Worm (Caenorhabditis elegans): ENCODE measurements around the gene grwd-1.

grwd-1 gene

DNA sequence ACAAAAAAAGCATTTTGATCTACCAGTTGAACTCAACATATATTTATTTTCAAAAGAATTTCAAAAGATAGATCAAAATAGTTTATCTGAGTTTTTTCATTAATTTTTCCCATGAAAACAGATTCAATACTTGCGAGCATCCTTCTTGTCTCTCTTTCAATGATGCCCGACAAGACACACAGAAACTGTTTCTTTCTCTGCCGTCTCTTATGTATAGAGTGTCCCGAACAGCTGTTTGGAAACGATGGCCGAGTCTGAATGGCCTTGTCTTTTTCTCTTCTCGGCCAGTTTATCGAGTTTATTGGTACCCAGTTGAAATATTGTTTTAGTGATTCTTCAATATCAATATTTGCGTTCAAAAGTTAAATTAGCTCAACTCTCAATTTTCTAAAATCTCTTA, 44.5 kb upstream of the grwd-1 start (continued):
- TF ChIP-seq ref-2 (tag; optimal IDR thresholded peaks at IDR 0.05): peak; percentile 26
- no peak for TF ChIP-seq ama-1 (optimal IDR thresholded peaks at IDR 0.05)
- peak; percentile 67 for TF ChIP-seq hlh-8 (tag; optimal IDR thresholded peaks at IDR 0.05)
- peak; percentile 6 for TF ChIP-seq F13H6.1 (tag; optimal IDR thresholded peaks at IDR 0.05)
- no peak for TF ChIP-seq dmd-4 (tag; optimal IDR thresholded peaks at IDR 0.05; ENCODE audit: borderline replicate concordance)
- TF ChIP-seq ceh-34 (tag; optimal IDR thresholded peaks at IDR 0.05): peak; percentile 5
- no peak for TF ChIP-seq fkh-6 (tag; optimal IDR thresholded peaks at IDR 0.05)
- TF ChIP-seq pha-2 (tag; optimal IDR thresholded peaks at IDR 0.05): no peak

DNA sequence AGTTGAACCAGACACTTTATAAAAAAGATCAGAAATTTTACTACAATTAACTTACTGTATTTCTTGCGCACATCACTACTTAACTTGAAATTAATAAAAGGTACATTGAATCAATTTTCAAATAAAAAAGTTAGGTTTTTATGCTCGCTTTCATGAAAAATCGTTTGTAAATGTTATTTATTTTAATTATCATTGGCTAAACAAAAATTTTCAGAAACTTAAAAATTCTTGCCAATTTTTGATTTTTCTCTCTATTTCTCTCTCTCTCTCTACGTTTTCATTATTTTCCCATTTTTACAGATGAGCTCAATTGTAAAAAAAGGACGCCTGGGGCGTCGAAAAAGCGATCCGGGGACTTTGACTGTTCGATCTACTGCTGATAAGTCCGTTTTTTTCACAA, 43.9 kb upstream of the grwd-1 start, which contains the start of gene sax-2:
Gene sax-2, plus strand, starts transcription at position 301 of the 400 bp plus-strand sequence.
- no peak for TF ChIP-seq T23F11.4 (GFP tag; optimal IDR thresholded peaks at IDR 0.05)
- no peak for TF ChIP-seq nfya-1 (tag; optimal IDR thresholded peaks at IDR 0.05)
- no peak for TF ChIP-seq ttx-3 (tag; optimal IDR thresholded peaks at IDR 0.05)

DNA sequence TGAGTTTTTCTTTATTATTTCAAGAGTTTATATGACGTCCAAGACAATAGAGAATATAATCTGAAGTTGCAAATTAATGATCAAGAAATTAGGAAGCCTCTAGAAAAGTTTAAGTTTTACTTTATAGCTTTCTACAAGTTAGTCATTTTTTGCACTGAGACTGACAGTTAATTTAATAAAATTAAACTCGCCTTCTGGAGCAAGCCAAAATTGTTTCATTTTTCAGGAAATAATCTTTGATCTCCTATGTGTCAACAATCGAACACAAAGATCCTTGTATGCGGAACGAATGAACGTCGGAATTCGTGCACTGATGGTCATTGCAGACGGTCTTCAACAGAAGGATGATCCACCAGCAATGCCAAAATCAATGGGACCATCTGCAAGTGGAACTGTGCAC, 40.9 kb upstream of the grwd-1 start:
- no peak for TF ChIP-seq ceh-22 (tag; optimal IDR thresholded peaks at IDR 0.05)
- TF ChIP-seq tbx-7 (tag; optimal IDR thresholded peaks at IDR 0.05): no peak
- TF ChIP-seq K09A11.1 (tag; optimal IDR thresholded peaks at IDR 0.05; ENCODE audit: insufficient read depth): no peak
- no peak for TF ChIP-seq fax-1 (tag; optimal IDR thresholded peaks at IDR 0.05)
- no peak for TF ChIP-seq ceh-34 (tag; optimal IDR thresholded peaks at IDR 0.05)
- TF ChIP-seq nhr-11 (tag; optimal IDR thresholded peaks at IDR 0.05): no peak
- TF ChIP-seq ceh-31 (tag; optimal IDR thresholded peaks at IDR 0.05): no peak
- TF ChIP-seq pag-3 (tag; optimal IDR thresholded peaks at IDR 0.05; ENCODE audit: borderline replicate concordance): no peak
- TF ChIP-seq eyg-1 (tag; optimal IDR thresholded peaks at IDR 0.05): no peak
- no peak for TF ChIP-seq Y22D7AL.16 (tag; optimal IDR thresholded peaks at IDR 0.05)
- no peak for TF ChIP-seq unc-86 (tag; optimal IDR thresholded peaks at IDR 0.05)
- TF ChIP-seq pax-1 (tag; optimal IDR thresholded peaks at IDR 0.05): no peak

DNA sequence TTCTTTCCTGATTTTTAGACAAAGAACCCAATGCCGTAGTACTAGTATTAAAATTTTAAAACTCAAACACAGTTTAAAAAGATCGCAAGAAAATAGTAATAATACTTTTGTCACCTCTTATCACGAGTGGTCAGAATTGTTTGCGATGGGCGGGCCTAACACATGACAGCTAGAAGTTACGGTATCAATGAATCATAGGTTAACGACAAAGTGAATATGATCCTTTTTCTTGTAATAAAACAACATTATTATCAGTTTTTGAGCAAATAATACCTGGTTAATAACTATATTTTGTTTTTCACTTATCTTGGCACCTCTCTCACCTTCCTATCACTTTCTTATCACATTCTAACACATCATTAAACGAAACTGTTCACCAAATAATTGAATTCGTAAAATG, 40.3 kb upstream of the grwd-1 start:
- TF ChIP-seq pha-2 (tag; optimal IDR thresholded peaks at IDR 0.05): no peak
- TF ChIP-seq ceh-19 (GFP tag; optimal IDR thresholded peaks at IDR 0.05): no peak
- no peak for TF ChIP-seq sdc-2 (tag; optimal IDR thresholded peaks at IDR 0.05)
- no peak for TF ChIP-seq pag-3 (tag; optimal IDR thresholded peaks at IDR 0.05; ENCODE audit: borderline replicate concordance)

DNA sequence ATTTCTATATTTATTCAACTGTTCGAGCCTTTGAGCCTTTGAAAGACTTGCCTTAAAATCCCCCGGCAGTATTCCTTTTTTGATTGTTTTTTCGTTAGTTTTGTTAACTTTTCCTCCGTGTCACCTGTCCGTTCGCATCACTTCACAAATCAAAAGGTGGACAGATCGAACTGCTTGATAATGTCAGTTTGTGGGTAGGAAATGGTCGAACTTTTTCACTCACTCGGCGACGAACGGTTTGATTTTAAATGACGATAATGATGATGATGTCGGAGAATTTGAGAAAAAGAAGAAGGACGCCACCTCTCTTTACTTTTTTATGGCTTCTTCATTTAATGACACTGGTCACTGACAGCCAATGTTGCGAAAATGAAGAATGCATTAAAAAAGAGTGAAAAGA, 34.2 kb upstream of the grwd-1 start:
- TF ChIP-seq che-1 (tag; optimal IDR thresholded peaks at IDR 0.05) (no peak), ahr-1 (tag; optimal IDR thresholded peaks at IDR 0.05) (no peak), lin-11 (tag; optimal IDR thresholded peaks at IDR 0.05) (no peak), odd-2 (tag; optimal IDR thresholded peaks at IDR 0.05) (no peak), nhr-11 (tag; optimal IDR thresholded peaks at IDR 0.05) (no peak), unc-86 (tag; optimal IDR thresholded peaks at IDR 0.05) (no peak), hlh-8 (tag; optimal IDR thresholded peaks at IDR 0.05) (no peak), sox-2 (GFP tag; IDR thresholded peaks at IDR 0.05) (no peak), nhr-232 (tag; optimal IDR thresholded peaks at IDR 0.05) (no peak), F13H6.1 (tag; optimal IDR thresholded peaks at IDR 0.05) (no peak), K02D7.2 (tag; optimal IDR thresholded peaks at IDR 0.05) (no peak), elt-2 (tag; optimal IDR thresholded peaks at IDR 0.05) (no peak), pha-2 (tag; optimal IDR thresholded peaks at IDR 0.05) (no peak)

DNA sequence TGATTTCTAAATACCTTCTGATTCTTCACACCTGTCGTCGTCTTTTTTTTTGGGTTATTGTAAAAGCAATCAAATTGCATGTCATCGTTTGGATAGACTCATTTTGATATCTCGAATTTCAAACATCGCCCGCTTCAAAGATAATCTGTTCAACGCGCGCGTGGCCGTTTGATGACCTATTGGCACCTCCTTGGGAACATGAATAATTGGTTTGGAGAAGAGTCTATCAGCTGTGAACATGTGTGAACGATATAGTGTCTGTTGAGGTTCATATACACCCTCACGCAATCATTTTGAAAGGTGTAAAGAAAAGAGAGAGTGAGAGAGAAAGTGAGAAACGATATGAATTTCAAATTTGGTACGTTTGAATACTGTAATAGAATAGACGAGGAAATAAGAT, 32.7 kb upstream of the grwd-1 start:
- TF ChIP-seq hlh-8 (tag; optimal IDR thresholded peaks at IDR 0.05) (no peak), sox-4 (tag; optimal IDR thresholded peaks at IDR 0.05) (no peak), tbx-2 (tag; optimal IDR thresholded peaks at IDR 0.05) (peak; percentile 29), K09A11.1 (tag; optimal IDR thresholded peaks at IDR 0.05; ENCODE audit: insufficient read depth) (no peak), odd-2 (tag; optimal IDR thresholded peaks at IDR 0.05) (no peak), ama-1 (optimal IDR thresholded peaks at IDR 0.05) (no peak)

Measured in whole organism, late embryonic.